Fruit fly (Drosophila melanogaster) whole organism, embryonic: ENCODE measurements around the gene fw.

ENCODE experiments used
- CG18262 ChIP-seq: fragments of 200-800 bp; optimal IDR thresholded peaks from 3 replicates; lab custom pipeline; 2019; ENCODE audit warnings: missing biosample characterization, mild to moderate bottlenecking, missing genetic modification characterization, moderate library complexity
- ranshi ChIP-seq: fragments of 200-800 bp; sonication (Bioruptor generic); IDR thresholded peaks from 2 replicates; pipeline ENCODE4 v1.3.6; 2022; ENCODE audit warnings: missing biosample characterization, missing genetic modification characterization
- slbo ChIP-seq: fragments of 200-800 bp; sonication (Bioruptor generic); IDR thresholded peaks from 2 replicates; pipeline ENCODE4 v1.3.6; 2022; ENCODE audit warnings: missing biosample characterization, missing genetic modification characterization

- TF ChIP-seq ranshi (GFP tag; lab: Robert Waterston, UW) (no peak), slbo (GFP tag; lab: Robert Waterston, UW) (no peak), CG18262 (tag; lab: Kevin White, UChicago) (no peak)
Measured at dm6 chrX:12031400-12031799, 27.7 kb upstream of the fw start, which contains the start of gene Cyp311a1.
